Fruit fly (Drosophila melanogaster) whole organism, embryonic: ENCODE data around the gene Patr-1.

Source experiments
- Atf3 ChIP-seq: fragments of 200-800 bp; sonication (Bioruptor generic); optimal IDR thresholded peaks from 3 replicates; lab custom pipeline; 2016; ENCODE audit warnings: missing biosample characterization, missing genetic modification characterization
- Atf6 ChIP-seq: fragments of 200-800 bp; sonication (Bioruptor generic); IDR thresholded peaks from 2 replicates; pipeline ENCODE4 v1.3.6; 2022; ENCODE audit warnings: missing biosample characterization, missing genetic modification characterization
- BEAF-32 ChIP-seq: fragments of 200-800 bp; sonication (Bioruptor generic); optimal IDR thresholded peaks from 3 replicates; lab custom pipeline; 2017; ENCODE audit warnings: missing biosample characterization, missing genetic modification characterization, mild to moderate bottlenecking, moderate library complexity, missing genetic modification reagents
- C15 ChIP-seq: fragments of 200-800 bp; sonication (Bioruptor generic); IDR thresholded peaks from 3 replicates; pipeline ENCODE4 v1.3.6; 2022; ENCODE audit warnings: missing biosample characterization, missing genetic modification characterization
- CG10959 ChIP-seq: fragments of 200-800 bp; sonication (Bioruptor generic); IDR thresholded peaks from 2 replicates; pipeline ENCODE4 v1.3.6; 2022; ENCODE audit warnings: missing biosample characterization, missing genetic modification characterization
- CG10979 ChIP-seq: fragments of 200-800 bp; sonication (Bioruptor generic); optimal IDR thresholded peaks from 2 replicates; lab custom pipeline; 2018; ENCODE audit warnings: missing biosample characterization, mild to moderate bottlenecking, missing genetic modification characterization, moderate library complexity
- CG11456 ChIP-seq: fragments of 200-800 bp; sonication (Bioruptor generic); IDR thresholded peaks from 3 replicates; pipeline ENCODE4 v1.3.6; 2022; ENCODE audit warnings: missing biosample characterization, missing genetic modification characterization
- CG11560 ChIP-seq: fragments of 200-800 bp; sonication (Bioruptor generic); IDR thresholded peaks from 3 replicates; pipeline ENCODE4 v1.3.6; 2022; ENCODE audit warnings: missing biosample characterization, missing genetic modification characterization
- CG12219 ChIP-seq: fragments of 200-800 bp; sonication (Bioruptor generic); optimal IDR thresholded peaks from 3 replicates; lab custom pipeline; 2018; ENCODE audit warnings: missing biosample characterization, mild to moderate bottlenecking, missing genetic modification characterization
- CG14667 ChIP-seq: fragments of 200-800 bp; sonication (Bioruptor generic); IDR thresholded peaks from 2 replicates; pipeline ENCODE4 v1.3.6; 2022; ENCODE audit warnings: missing biosample characterization, missing genetic modification characterization
- CG1529 ChIP-seq: fragments of 200-800 bp; sonication (Bioruptor generic); optimal IDR thresholded peaks from 3 replicates; lab custom pipeline; 2018; ENCODE audit warnings: missing biosample characterization, missing genetic modification characterization
- CG15479 ChIP-seq: fragments of 200-800 bp; sonication (Bioruptor generic); optimal IDR thresholded peaks from 3 replicates; lab custom pipeline; 2019; ENCODE audit warnings: missing biosample characterization, mild to moderate bottlenecking, missing genetic modification characterization, moderate library complexity
- CG17385 ChIP-seq: fragments of 200-800 bp; sonication (Bioruptor generic); optimal IDR thresholded peaks from 3 replicates; lab custom pipeline; 2018; ENCODE audit warnings: missing biosample characterization, mild to moderate bottlenecking, missing genetic modification characterization
- CG17829 ChIP-seq: fragments of 200-800 bp; optimal IDR thresholded peaks from 2 replicates; lab custom pipeline; 2019; ENCODE audit warnings: missing biosample characterization, mild to moderate bottlenecking, missing genetic modification characterization, moderate library complexity
- CG17912 ChIP-seq: fragments of 200-800 bp; sonication (Bioruptor generic); optimal IDR thresholded peaks from 2 replicates; lab custom pipeline; 2018; ENCODE audit warnings: missing biosample characterization, mild to moderate bottlenecking, missing genetic modification characterization
- CG5953 ChIP-seq: fragments of 200-800 bp; sonication (Bioruptor generic); IDR thresholded peaks from 2 replicates; pipeline ENCODE4 v1.3.6; 2022; ENCODE audit warnings: missing biosample characterization, missing genetic modification characterization
- CG6175 ChIP-seq: fragments of 200-800 bp; sonication (Bioruptor generic); IDR thresholded peaks from 3 replicates; pipeline ENCODE4 v1.3.6; 2022; ENCODE audit warnings: missing biosample characterization, missing genetic modification characterization
- CG8290 ChIP-seq, 3 experiments: fragments of 200-800 bp; sonication (Bioruptor generic); optimal IDR thresholded peaks; 2 replicates each; lab custom pipeline; 2016 to 2019; ENCODE audit warnings: missing biosample characterization in 3 of 3, missing genetic modification characterization in 3 of 3, mild to moderate bottlenecking in 2 of 3, moderate library complexity in 1 of 3
- CG8924 ChIP-seq: fragments of 200-800 bp; optimal IDR thresholded peaks from 3 replicates; lab custom pipeline; 2019; ENCODE audit warnings: missing biosample characterization, mild to moderate bottlenecking, missing genetic modification characterization, moderate library complexity
- Dfd ChIP-seq, 2 experiments: fragments of >200 bp; optimal IDR thresholded peaks; 2 replicates each; lab custom pipeline; 2017; ENCODE audit warnings: missing biosample characterization in 2 of 2, missing genetic modification characterization in 2 of 2
- Doc3 ChIP-seq: fragments of 200-800 bp; sonication (Bioruptor generic); IDR thresholded peaks from 3 replicates; pipeline ENCODE4 v1.3.6; 2022; ENCODE audit warnings: missing biosample characterization, missing genetic modification characterization; ENCODE audit not compliant: partially characterized antibody
- Fer1 ChIP-seq: fragments of 200-800 bp; sonication (Bioruptor generic); optimal IDR thresholded peaks from 2 replicates; lab custom pipeline; 2017; ENCODE audit warnings: missing biosample characterization, mild to moderate bottlenecking, missing genetic modification characterization
- GATAe ChIP-seq: fragments of 200-800 bp; sonication (Bioruptor generic); conservative IDR thresholded peaks from 2 replicates; pipeline ENCODE4 v1.3.6; 2022; ENCODE audit warnings: missing biosample characterization, missing genetic modification characterization
- HHEX ChIP-seq: fragments of 200-800 bp; sonication (Bioruptor generic); optimal IDR thresholded peaks from 3 replicates; lab custom pipeline; 2017; ENCODE audit warnings: missing biosample characterization, mild to moderate bottlenecking, missing genetic modification characterization, missing genetic modification reagents
- MBD-R2 ChIP-seq: fragments of 200-800 bp; sonication (Bioruptor generic); IDR thresholded peaks from 2 replicates; pipeline ENCODE4 v1.3.6; 2022; ENCODE audit warnings: missing biosample characterization, missing genetic modification characterization
- NC2α ChIP-seq: fragments of 200-800 bp; sonication (Bioruptor generic); optimal IDR thresholded peaks from 2 replicates; lab custom pipeline; 2016; ENCODE audit warnings: missing biosample characterization, missing genetic modification characterization
- NfI ChIP-seq: fragments of 200-800 bp; sonication (Bioruptor generic); optimal IDR thresholded peaks from 3 replicates; lab custom pipeline; 2018; ENCODE audit warnings: missing biosample characterization, mild to moderate bottlenecking, missing genetic modification characterization, moderate library complexity
- Sry-β ChIP-seq: fragments of 200-800 bp; sonication (Bioruptor generic); optimal IDR thresholded peaks from 2 replicates; lab custom pipeline; 2018; ENCODE audit warnings: missing biosample characterization, mild to moderate bottlenecking, missing genetic modification characterization, moderate library complexity
- TFAM ChIP-seq: fragments of 200-800 bp; sonication (Bioruptor generic); optimal IDR thresholded peaks from 2 replicates; lab custom pipeline; 2017; ENCODE audit warnings: missing biosample characterization, missing genetic modification characterization, inconsistent platforms
- bigmax ChIP-seq: fragments of 200-800 bp; sonication (Bioruptor generic); optimal IDR thresholded peaks from 2 replicates; lab custom pipeline; 2018; ENCODE audit warnings: missing biosample characterization, mild to moderate bottlenecking, missing genetic modification characterization
- bsh ChIP-seq, 2 experiments: fragments of 200-800 bp; sonication (Bioruptor generic); optimal IDR thresholded peaks; 2 replicates each; lab custom pipeline; 2017 to 2018; ENCODE audit warnings: mild to moderate bottlenecking in 2 of 2, missing biosample characterization in 2 of 2, missing genetic modification characterization in 2 of 2, moderate library complexity in 1 of 2
- cad ChIP-seq: fragments of >200 bp; optimal IDR thresholded peaks from 2 replicates; lab custom pipeline; 2017; ENCODE audit warnings: missing biosample characterization, missing genetic modification characterization
- chinmo ChIP-seq: fragments of 200-800 bp; sonication (Bioruptor generic); IDR thresholded peaks from 4 replicates; pipeline ENCODE4 v1.3.6; 2022; ENCODE audit warnings: missing biosample characterization, missing genetic modification characterization; ENCODE audit not compliant: partially characterized antibody
- ci ChIP-seq: fragments of 200-800 bp; sonication (Bioruptor generic); IDR thresholded peaks from 3 replicates; pipeline ENCODE4 v1.3.6; 2022; ENCODE audit warnings: missing biosample characterization, missing genetic modification characterization
- croc ChIP-seq: fragments of 200-800 bp; sonication (Bioruptor generic); conservative IDR thresholded peaks from 3 replicates; pipeline ENCODE4 v1.3.6; 2022; ENCODE audit warnings: missing biosample characterization, missing genetic modification characterization
- crol ChIP-seq: fragments of 200-800 bp; sonication (Bioruptor generic); IDR thresholded peaks from 2 replicates; pipeline ENCODE4 v1.3.6; 2022; ENCODE audit warnings: missing biosample characterization, missing genetic modification characterization
- danr ChIP-seq: fragments of 200-800 bp; sonication (Bioruptor generic); IDR thresholded peaks from 2 replicates; pipeline ENCODE4 v1.3.6; 2022; ENCODE audit warnings: missing biosample characterization, missing genetic modification characterization
- disco-r ChIP-seq: fragments of 200-800 bp; sonication (Bioruptor generic); optimal IDR thresholded peaks from 2 replicates; lab custom pipeline; 2016; ENCODE audit warnings: missing biosample characterization, missing genetic modification characterization
- eyg ChIP-seq: fragments of 200-800 bp; sonication (Bioruptor generic); optimal IDR thresholded peaks from 3 replicates; lab custom pipeline; 2016; ENCODE audit warnings: missing biosample characterization, missing genetic modification characterization
- grn ChIP-seq: fragments of 200-800 bp; sonication (Bioruptor generic); optimal IDR thresholded peaks from 3 replicates; lab custom pipeline; 2017; ENCODE audit warnings: missing biosample characterization, missing genetic modification characterization
- mam ChIP-seq: fragments of 200-800 bp; sonication (Bioruptor generic); optimal IDR thresholded peaks from 3 replicates; lab custom pipeline; 2016; ENCODE audit warnings: missing biosample characterization, missing genetic modification characterization
- nmo ChIP-seq: fragments of 200-800 bp; sonication (Bioruptor generic); optimal IDR thresholded peaks from 2 replicates; lab custom pipeline; 2018; ENCODE audit warnings: missing biosample characterization, mild to moderate bottlenecking, missing genetic modification characterization, moderate library complexity
- nom ChIP-seq: fragments of 200-800 bp; sonication (Bioruptor generic); optimal IDR thresholded peaks from 2 replicates; lab custom pipeline; 2017; ENCODE audit warnings: missing biosample characterization, missing genetic modification characterization, mild to moderate bottlenecking, moderate library complexity, missing genetic modification reagents
- pb ChIP-seq: fragments of 200-800 bp; sonication (Bioruptor generic); optimal IDR thresholded peaks from 3 replicates; lab custom pipeline; 2016; ENCODE audit warnings: missing biosample characterization, missing genetic modification characterization
- prd ChIP-seq, 3 experiments: fragments of >200 bp in 2 of 3; fragments of 200-800 bp in 1 of 3; sonication (Bioruptor generic) in 1 of 3; optimal IDR thresholded peaks in 2 of 3; IDR thresholded peaks in 1 of 3; 2 replicates in 2 of 3; 3 replicates in 1 of 3; pipeline versions ENCODE4 v1.3.6 to Lab custom; 2017 to 2022; ENCODE audit warnings: missing biosample characterization in 1 of 3, missing genetic modification characterization in 1 of 3
- sc ChIP-seq, 3 experiments: fragments of >200 bp in 2 of 3; fragments of 200-800 bp in 1 of 3; sonication (Bioruptor generic) in 1 of 3; optimal IDR thresholded peaks; 2 replicates in 2 of 3; 3 replicates in 1 of 3; lab custom pipeline; 2017; ENCODE audit warnings: mild to moderate bottlenecking in 1 of 3, missing biosample characterization in 1 of 3, missing genetic modification characterization in 1 of 3, missing genetic modification reagents in 1 of 3
- tin ChIP-seq: fragments of 200-800 bp; sonication (Bioruptor generic); optimal IDR thresholded peaks from 3 replicates; lab custom pipeline; 2016; ENCODE audit warnings: missing biosample characterization, missing genetic modification characterization
- vnd ChIP-seq: fragments of 200-800 bp; sonication (Bioruptor generic); IDR thresholded peaks from 3 replicates; pipeline ENCODE4 v1.3.6; 2022; ENCODE audit warnings: missing biosample characterization, missing genetic modification characterization; ENCODE audit not compliant: partially characterized antibody
- z ChIP-seq: fragments of 200-800 bp; sonication (Bioruptor generic); IDR thresholded peaks from 3 replicates; pipeline ENCODE4 v1.3.6; 2022; ENCODE audit warnings: missing biosample characterization, missing genetic modification characterization

Gene Patr-1

DNA sequence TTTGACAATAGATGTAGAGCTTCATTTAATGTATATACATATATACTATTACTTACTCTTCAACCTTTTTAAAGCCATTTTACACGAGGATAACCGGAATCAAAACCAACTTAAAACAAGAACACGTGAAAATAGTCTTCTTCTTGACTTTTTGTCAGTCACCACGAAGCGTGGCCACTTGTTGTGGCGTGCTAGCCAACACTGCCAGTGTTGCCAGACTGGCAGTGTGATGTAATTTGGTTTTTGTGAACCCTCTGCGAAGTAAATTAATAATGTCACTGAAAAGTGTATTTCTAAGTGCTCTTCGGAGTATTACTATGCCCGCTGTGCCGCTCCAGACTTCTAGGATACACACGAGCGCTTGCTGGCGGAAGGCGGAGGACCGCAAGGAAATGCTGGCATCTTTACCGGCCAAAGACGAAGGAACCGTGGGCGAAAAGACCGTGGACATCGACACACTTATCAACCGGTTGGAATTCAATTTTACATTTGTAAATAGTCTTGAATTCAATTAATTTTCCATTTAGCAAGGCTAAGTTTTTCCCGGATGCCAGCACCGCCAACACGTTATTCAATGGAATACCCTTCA, 29.3 kb downstream of the Patr-1 start, which contains the start of the genes Ns1 and mRpS11:
Gene Ns1, minus strand, starts transcription at position 150 of the 589 bp plus-strand sequence.
Gene mRpS11, plus strand, starts transcription at position 207 of the 589 bp plus-strand sequence.
- TF ChIP-seq HHEX (GFP tag; lab: Kevin White, UChicago) (no peak), Sry-β (no peak), tin (GFP tag; lab: Kevin White, UChicago) (peak; percentile 11), CG8290 (GFP tag; optimal IDR thresholded peaks at IDR 0.05; lab: Kevin White, UChicago) (no peak), CG8290 (tag; optimal IDR thresholded peaks at IDR 0.05; lab: Kevin White, UChicago) (peak in 1 of 2 experiments; percentile 72), bsh (GFP tag; optimal IDR thresholded peaks at IDR 0.05; lab: Kevin White, UChicago) (no peak), C15 (no peak), NC2α (GFP tag; lab: Kevin White, UChicago) (no peak), GATAe (no peak), crol (GFP tag; lab: Robert Waterston, UW) (no peak), MBD-R2 (peak; percentile 92), danr (GFP tag; lab: Robert Waterston, UW) (no peak), CG11456 (GFP tag; lab: Robert Waterston, UW) (0 out of 3 replicates have a peak, but pooled peaks have one; percentile 44), Atf6 (GFP tag; lab: Robert Waterston, UW) (0 out of 2 replicates have a peak, but pooled peaks have one; percentile 7), bigmax (no peak), NfI (GFP tag; lab: Kevin White, UChicago) (peak; percentile 58), croc (GFP tag; lab: Robert Waterston, UW) (no peak), eyg (GFP tag; lab: Kevin White, UChicago) (no peak), CG11560 (tag; lab: Robert Waterston, UW) (no peak), CG17829 (tag; lab: Kevin White, UChicago) (peak; percentile 49), CG12219 (no peak), CG8924 (tag; lab: Kevin White, UChicago) (peak; percentile 5), CG10979 (tag; lab: Kevin White, UChicago) (peak; percentile 15), Doc3 (GFP tag; lab: Robert Waterston, UW) (no peak), cad (GFP tag; lab: Kevin White, UChicago) (no peak), z (GFP tag; lab: Robert Waterston, UW) (no peak), CG15479 (GFP tag; lab: Kevin White, UChicago) (no peak), CG17912 (peak; percentile 11), nmo (GFP tag; lab: Kevin White, UChicago) (peak; percentile 57), prd (optimal IDR thresholded peaks at IDR 0.05; lab: Kevin White, UChicago) (no peak), prd (GFP tag; IDR thresholded peaks at IDR 0.05; lab: Robert Waterston, UW) (peak; percentile 43; the same call in 1 of the 3 replicates), grn (GFP tag; lab: Kevin White, UChicago) (no peak), CG1529 (GFP tag; lab: Kevin White, UChicago) (no peak), nom (peak; percentile 40), TFAM (GFP tag; lab: Kevin White, UChicago) (no peak), chinmo (no peak), BEAF-32 (GFP tag; lab: Kevin White, UChicago) (peak; percentile 46), ci (0 out of 3 replicates have a peak, but pooled peaks have one; percentile 54), CG14667 (GFP tag; lab: Robert Waterston, UW) (no peak), disco-r (GFP tag; lab: Kevin White, UChicago) (peak; percentile 3), Dfd (GFP tag; optimal IDR thresholded peaks at IDR 0.05; lab: Kevin White, UChicago) (no peak), CG6175 (GFP tag; lab: Robert Waterston, UW) (no peak), mam (GFP tag; lab: Kevin White, UChicago) (peak; percentile 13), CG5953 (GFP tag; lab: Robert Waterston, UW) (no peak), CG17385 (peak; percentile 98), CG10959 (no peak), pb (GFP tag; lab: Kevin White, UChicago) (peak; percentile 2), Atf3 (GFP tag; lab: Kevin White, UChicago) (no peak), vnd (GFP tag; lab: Robert Waterston, UW) (no peak), Fer1 (peak; percentile 40), sc (optimal IDR thresholded peaks at IDR 0.05; lab: Kevin White, UChicago) (no peak), sc (GFP tag; optimal IDR thresholded peaks at IDR 0.05; lab: Kevin White, UChicago) (no peak)
